Fruit fly (Drosophila melanogaster) whole organism, wandering third instar larva: ENCODE data around the gene CG31778.

ENCODE experiments used
- Abd-B ChIP-seq: fragments of >200 bp; optimal IDR thresholded peaks from 2 replicates; lab custom pipeline; 2017; ENCODE audit warnings: missing biosample characterization, missing genetic modification characterization
- CG32264 ChIP-seq: fragments of 200-800 bp; sonication (Bioruptor generic); optimal IDR thresholded peaks from 2 replicates; lab custom pipeline; 2016; ENCODE audit warnings: missing biosample characterization, missing genetic modification characterization
- CrebA ChIP-seq: fragments of 200-800 bp; sonication (Bioruptor generic); optimal IDR thresholded peaks from 2 replicates; lab custom pipeline; 2016; ENCODE audit warnings: missing biosample characterization, mild to moderate bottlenecking, missing genetic modification characterization, borderline replicate concordance
- Dif ChIP-seq: fragments of 200-275, 200-300 bp; sonication (Bioruptor generic); optimal IDR thresholded peaks from 2 replicates; lab custom pipeline; 2018; ENCODE audit warnings: missing biosample characterization, missing genetic modification characterization; ENCODE audit not compliant: partially characterized antibody
- GATAd ChIP-seq: sonication (Bioruptor generic); optimal IDR thresholded peaks from 2 replicates; lab custom pipeline; 2016; ENCODE audit warnings: missing biosample characterization, missing genetic modification characterization
- HLH106 ChIP-seq: fragments of 200-800 bp; optimal IDR thresholded peaks from 3 replicates; lab custom pipeline; 2019; ENCODE audit warnings: missing biosample characterization, mild to moderate bottlenecking, missing genetic modification characterization, moderate library complexity
- Hnf4 ChIP-seq: fragments of 200-800 bp; sonication (Bioruptor generic); optimal IDR thresholded peaks from 2 replicates; lab custom pipeline; 2016; ENCODE audit warnings: missing biosample characterization, mild to moderate bottlenecking, missing genetic modification characterization
- Hr78 ChIP-seq: fragments of >200 bp; optimal IDR thresholded peaks from 2 replicates; lab custom pipeline; 2017; ENCODE audit warnings: missing biosample characterization, missing genetic modification characterization
- Hr83 ChIP-seq: fragments of 200-300 bp; sonication (Bioruptor generic); optimal IDR thresholded peaks from 2 replicates; lab custom pipeline; 2016; ENCODE audit warnings: missing biosample characterization, mild to moderate bottlenecking, missing genetic modification characterization, moderate library complexity; ENCODE audit not compliant: poor library complexity, severe bottlenecking
- Jra ChIP-seq: sonication (Bioruptor generic); optimal IDR thresholded peaks from 2 replicates; lab custom pipeline; 2016; ENCODE audit warnings: missing biosample characterization, missing genetic modification characterization
- Mio ChIP-seq: sonication (Bioruptor generic); optimal IDR thresholded peaks from 2 replicates; lab custom pipeline; 2016; ENCODE audit warnings: missing biosample characterization, missing genetic modification characterization
- Myc ChIP-seq: fragments of >200 bp; optimal IDR thresholded peaks from 2 replicates; lab custom pipeline; 2017
- N ChIP-seq: fragments of >200 bp; optimal IDR thresholded peaks from 2 replicates; lab custom pipeline; 2018; ENCODE audit warnings: missing biosample characterization, missing external identifiers, missing genetic modification characterization
- OdsH ChIP-seq: fragments of 200-800 bp; sonication (Bioruptor generic); optimal IDR thresholded peaks from 2 replicates; lab custom pipeline; 2016; ENCODE audit warnings: missing biosample characterization, mild to moderate bottlenecking, missing genetic modification characterization
- Rel ChIP-seq, 2 experiments: fragments of 200-800 bp; sonication (Bioruptor generic) in 1 of 2; optimal IDR thresholded peaks; 2 replicates in 1 of 2; 3 replicates in 1 of 2; lab custom pipeline; 2016 to 2019; ENCODE audit warnings: mild to moderate bottlenecking in 2 of 2, missing biosample characterization in 2 of 2, missing genetic modification characterization in 2 of 2, moderate library complexity in 1 of 2
- Sp1 ChIP-seq: fragments of 200-800 bp; sonication (Bioruptor generic); optimal IDR thresholded peaks from 3 replicates; lab custom pipeline; 2019; ENCODE audit warnings: missing biosample characterization, mild to moderate bottlenecking, missing genetic modification characterization, moderate library complexity
- br ChIP-seq: fragments of 200-800 bp; sonication (Bioruptor generic); optimal IDR thresholded peaks from 2 replicates; lab custom pipeline; 2016; ENCODE audit warnings: missing biosample characterization, missing genetic modification characterization
- brk ChIP-seq: fragments of 200-800 bp; sonication (Bioruptor generic); optimal IDR thresholded peaks from 2 replicates; lab custom pipeline; 2016; ENCODE audit warnings: missing biosample characterization, mild to moderate bottlenecking, missing genetic modification characterization
- dl ChIP-seq, 2 experiments: fragments of 175-275, 200-275 bp in 1 of 2; fragments of 200-275 bp in 1 of 2; sonication (Bioruptor generic); optimal IDR thresholded peaks; lab custom pipeline; 2018; ENCODE audit warnings: mild to moderate bottlenecking in 2 of 2, missing biosample characterization in 2 of 2, missing genetic modification characterization in 2 of 2, moderate library complexity in 2 of 2; ENCODE audit not compliant: partially characterized antibody in 2 of 2, insufficient read depth in 1 of 2
- dmrt93B ChIP-seq: fragments of 200-800 bp; sonication (Bioruptor generic); optimal IDR thresholded peaks from 2 replicates; lab custom pipeline; 2018; ENCODE audit warnings: missing biosample characterization, mild to moderate bottlenecking, missing genetic modification characterization
- dsf ChIP-seq: sonication (Bioruptor generic); optimal IDR thresholded peaks from 2 replicates; lab custom pipeline; 2016; ENCODE audit warnings: missing biosample characterization, missing genetic modification characterization, borderline replicate concordance
- foxo ChIP-seq, 2 experiments: fragments of 200-800 bp; sonication (Bioruptor generic); optimal IDR thresholded peaks; 2 replicates in 1 of 2; 3 replicates in 1 of 2; lab custom pipeline; 2016 to 2017; ENCODE audit warnings: missing biosample characterization in 2 of 2, missing genetic modification characterization in 2 of 2
- fru ChIP-seq: fragments of 200-800 bp; sonication (Bioruptor generic); optimal IDR thresholded peaks from 3 replicates; lab custom pipeline; 2016; ENCODE audit warnings: missing biosample characterization, mild to moderate bottlenecking, missing genetic modification characterization
- jim ChIP-seq: fragments of 175-275, 200-325 bp; sonication (Bioruptor generic); optimal IDR thresholded peaks from 2 replicates; lab custom pipeline; 2016; ENCODE audit warnings: missing biosample characterization, mild to moderate bottlenecking, missing genetic modification characterization
- lola ChIP-seq: fragments of >200 bp; optimal IDR thresholded peaks from 2 replicates; lab custom pipeline; 2017; ENCODE audit warnings: missing biosample characterization, missing genetic modification characterization
- pan ChIP-seq: fragments of >200 bp; optimal IDR thresholded peaks from 2 replicates; lab custom pipeline; 2017
- psq ChIP-seq: fragments of 200-800 bp; sonication (Bioruptor generic); optimal IDR thresholded peaks from 3 replicates; lab custom pipeline; 2017; ENCODE audit warnings: missing biosample characterization, mild to moderate bottlenecking, missing genetic modification characterization, moderate library complexity
- rgr ChIP-seq: fragments of 200-800 bp; sonication (Bioruptor generic); optimal IDR thresholded peaks from 3 replicates; lab custom pipeline; 2016; ENCODE audit warnings: missing biosample characterization, mild to moderate bottlenecking, missing genetic modification characterization
- sv ChIP-seq: fragments of 200-800 bp; sonication (Bioruptor generic); optimal IDR thresholded peaks from 3 replicates; lab custom pipeline; 2016; ENCODE audit warnings: missing biosample characterization, missing genetic modification characterization
- tai ChIP-seq: sonication (Bioruptor generic); optimal IDR thresholded peaks from 2 replicates; lab custom pipeline; 2016; ENCODE audit warnings: missing biosample characterization, missing genetic modification characterization
- usp ChIP-seq: fragments of >200 bp; optimal IDR thresholded peaks from 2 replicates; lab custom pipeline; 2017; ENCODE audit warnings: missing biosample characterization, missing genetic modification characterization
- woc ChIP-seq: sonication (Bioruptor generic); optimal IDR thresholded peaks from 2 replicates; lab custom pipeline; 2016; ENCODE audit warnings: missing biosample characterization, mild to moderate bottlenecking, missing genetic modification characterization

Gene CG31778

dm6 chr2L:3701526-3701925 is 3.8 kb downstream of the CG31778 start, which contains the start of gene CG43145:
CG43145 (plus strand) TSS chr2L:3701826.
- TF ChIP-seq HLH106 (tag; lab: Kevin White, UChicago) (no peak), fru (GFP tag; lab: Kevin White, UChicago) (no peak), tai (GFP tag; lab: Kevin White, UChicago) (no peak), rgr (GFP tag; lab: Kevin White, UChicago) (no peak), Rel (GFP tag; optimal IDR thresholded peaks at IDR 0.05; lab: Kevin White, UChicago) (no peak), Rel (tag; optimal IDR thresholded peaks at IDR 0.05; lab: Kevin White, UChicago) (no peak), CG32264 (GFP tag; lab: Kevin White, UChicago) (no peak), jim (GFP tag; lab: Kevin White, UChicago) (no peak), lola (GFP tag; lab: Kevin White, UChicago) (no peak), Abd-B (GFP tag; lab: Kevin White, UChicago) (no peak), foxo (GFP tag; optimal IDR thresholded peaks at IDR 0.05; lab: Kevin White, UChicago) (no peak), dmrt93B (GFP tag; lab: Kevin White, UChicago) (no peak), Hr78 (GFP tag; lab: Kevin White, UChicago) (no peak), brk (GFP tag; lab: Kevin White, UChicago) (no peak), GATAd (GFP tag; lab: Kevin White, UChicago) (no peak), psq (GFP tag; lab: Kevin White, UChicago) (no peak), dl (GFP tag; optimal IDR thresholded peaks at IDR 0.05; lab: Kevin White, UChicago; ENCODE audit: insufficient read depth in 1 of 2, partially characterized antibody in 2 of 2) (no peak), OdsH (GFP tag; lab: Kevin White, UChicago) (no peak), usp (GFP tag; lab: Kevin White, UChicago) (no peak)

DNA sequence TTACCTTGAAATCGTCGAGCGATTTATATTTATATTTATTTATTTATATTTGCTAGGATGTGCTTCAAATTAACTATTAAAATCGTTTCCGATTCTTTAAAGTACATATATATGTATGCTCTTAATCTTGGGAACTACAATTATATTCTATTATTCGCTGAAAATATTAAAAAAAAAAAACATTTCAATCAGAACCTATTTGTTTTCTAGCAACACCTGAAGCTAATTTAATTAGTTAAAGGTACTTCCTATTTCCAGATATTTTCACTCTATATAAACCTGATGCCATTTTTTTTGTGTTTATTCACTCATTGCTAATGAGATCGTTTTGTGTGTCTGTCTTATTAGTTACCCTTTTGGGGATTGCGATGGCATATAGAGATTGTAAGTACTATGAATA is 4.3 kb downstream of the CG31778 start, which contains the start of gene CG42467:
Gene CG42467 (plus strand): TSS at position 301 of the 400 bp plus-strand sequence.
- TF ChIP-seq Hr78 (GFP tag; lab: Kevin White, UChicago) (no peak), foxo (GFP tag; optimal IDR thresholded peaks at IDR 0.05; lab: Kevin White, UChicago) (no peak), Myc (lab: Kevin White, UChicago) (no peak), Hnf4 (GFP tag; lab: Kevin White, UChicago) (no peak), OdsH (GFP tag; lab: Kevin White, UChicago) (no peak), Mio (GFP tag; lab: Kevin White, UChicago) (no peak), dsf (GFP tag; lab: Kevin White, UChicago) (no peak), pan (no peak), Jra (GFP tag; lab: Kevin White, UChicago) (no peak), Dif (GFP tag; lab: Kevin White, UChicago) (no peak), Rel (GFP tag; optimal IDR thresholded peaks at IDR 0.05; lab: Kevin White, UChicago) (no peak), Rel (tag; optimal IDR thresholded peaks at IDR 0.05; lab: Kevin White, UChicago) (no peak), br (GFP tag; lab: Kevin White, UChicago) (no peak), usp (GFP tag; lab: Kevin White, UChicago) (no peak), jim (GFP tag; lab: Kevin White, UChicago) (no peak), HLH106 (tag; lab: Kevin White, UChicago) (no peak), N (GFP tag; lab: Kevin White, UChicago) (no peak), psq (GFP tag; lab: Kevin White, UChicago) (no peak)

- TF ChIP-seq br (GFP tag; lab: Kevin White, UChicago) (no peak), lola (GFP tag; lab: Kevin White, UChicago) (no peak)
Observed at dm6 chr2L:3700374-3700773, 4.9 kb downstream of the CG31778 start, which contains the start of gene Sfp24C1. Sfp24C1 (plus strand) TSS chr2L:3700674.

dm6 chr2L:3699895-3700294 is 5.4 kb downstream of the CG31778 start, which contains the start of gene CG42465:
CG42465 (plus strand) TSS chr2L:3700195.
- TF ChIP-seq woc (GFP tag; lab: Kevin White, UChicago) (no peak), Sp1 (GFP tag; lab: Kevin White, UChicago) (no peak), N (GFP tag; lab: Kevin White, UChicago) (no peak), psq (GFP tag; lab: Kevin White, UChicago) (no peak), Abd-B (GFP tag; lab: Kevin White, UChicago) (no peak), br (GFP tag; lab: Kevin White, UChicago) (no peak), dsf (GFP tag; lab: Kevin White, UChicago) (no peak), CrebA (no peak), dmrt93B (GFP tag; lab: Kevin White, UChicago) (no peak), Hr83 (GFP tag; lab: Kevin White, UChicago) (no peak), CG32264 (GFP tag; lab: Kevin White, UChicago) (no peak), sv (no peak)
